Fruit fly (Drosophila melanogaster): ENCODE results near the gene CG12017.

- TF ChIP-seq CG11617 (GFP tag; optimal IDR thresholded peaks at IDR 0.05) (no peak), pad (GFP tag; optimal IDR thresholded peaks at IDR 0.05) (no peak), toe (GFP tag; optimal IDR thresholded peaks at IDR 0.05) (no peak), CG1620 (GFP tag; optimal IDR thresholded peaks at IDR 0.05) (no peak), CG5204 (GFP tag; optimal IDR thresholded peaks at IDR 0.05) (no peak), ovo (GFP tag; optimal IDR thresholded peaks at IDR 0.05) (no peak), tj (GFP tag; optimal IDR thresholded peaks at IDR 0.05) (no peak), CG33017 (tag; optimal IDR thresholded peaks at IDR 0.05) (no peak), cnc (optimal IDR thresholded peaks at IDR 0.05) (no peak), Mnt (GFP tag; optimal IDR thresholded peaks at IDR 0.05) (no peak), bab1 (GFP tag; optimal IDR thresholded peaks at IDR 0.05) (no peak), cic (GFP tag; optimal IDR thresholded peaks at IDR 0.05) (no peak)
These were observed 20.3 kb upstream of the CG12017 start for dm6 chr3L:3259703-3260102.
